Worm (Caenorhabditis elegans) whole organism, mixed stage, embryonic: Measurements from ENCODE around the gene nspa-8.
"Not testable (repeated sequence)": the region's sequence is repeated elsewhere in the genome, so short reads cannot be mapped to it uniquely, and the experiment has no call there.

Experiments
- M03D4.4 ChIP-seq: sonication (generic microtip); optimal IDR thresholded peaks from 2 replicates; lab custom pipeline; 2017; ENCODE audit warnings: mild to moderate bottlenecking, missing genetic modification characterization, missing compliant biosample characterization
- bed-3 ChIP-seq: fragments of 200-800 bp; sonication (Bioruptor generic); optimal IDR thresholded peaks from 3 replicates; lab custom pipeline; 2018; ENCODE audit warnings: mild to moderate bottlenecking, missing genetic modification characterization, moderate library complexity, missing compliant biosample characterization
- blmp-1 ChIP-seq: fragments of 150-350 bp; optimal IDR thresholded peaks from 2 replicates; lab custom pipeline; 2014; ENCODE audit warnings: missing biosample characterization, missing genetic modification characterization
- ceh-39 ChIP-seq: fragments of 150-350 bp; optimal IDR thresholded peaks from 2 replicates; lab custom pipeline; 2014; ENCODE audit warnings: missing biosample characterization, missing genetic modification characterization
- ceh-43 ChIP-seq: fragments of 200-800 bp; sonication (Bioruptor generic); optimal IDR thresholded peaks from 2 replicates; lab custom pipeline; 2018; ENCODE audit warnings: mild to moderate bottlenecking, missing genetic modification characterization, moderate library complexity, missing compliant biosample characterization
- ceh-83 ChIP-seq: fragments of 200-800 bp; sonication (Bioruptor generic); optimal IDR thresholded peaks from 2 replicates; lab custom pipeline; 2018; ENCODE audit warnings: mild to moderate bottlenecking, missing genetic modification characterization, missing compliant biosample characterization
- ces-1 ChIP-seq: fragments of 150-350 bp; optimal IDR thresholded peaks from 2 replicates; lab custom pipeline; 2014; ENCODE audit warnings: missing biosample characterization, missing genetic modification reagents, missing genetic modification characterization
- cnd-1 ChIP-seq: fragments of 200-800 bp; sonication (Bioruptor generic); optimal IDR thresholded peaks from 2 replicates; lab custom pipeline; 2018; ENCODE audit warnings: mild to moderate bottlenecking, missing genetic modification characterization, missing compliant biosample characterization
- drap-1 ChIP-seq: fragments of 200-800 bp; sonication (Bioruptor generic); optimal IDR thresholded peaks from 3 replicates; lab custom pipeline; 2018; ENCODE audit warnings: mild to moderate bottlenecking, missing genetic modification characterization, missing compliant biosample characterization
- elt-1 ChIP-seq: sonication (generic microtip); optimal IDR thresholded peaks from 2 replicates; lab custom pipeline; 2017; ENCODE audit warnings: missing genetic modification characterization, mild to moderate bottlenecking, missing compliant biosample characterization, antibody characterized with exemption, moderate library complexity, borderline replicate concordance; ENCODE audit not compliant: insufficient read depth
- elt-3 ChIP-seq: fragments of 150-350 bp; optimal IDR thresholded peaks from 2 replicates; lab custom pipeline; 2014; ENCODE audit warnings: missing biosample characterization, missing genetic modification characterization
- flh-1 ChIP-seq: fragments of 200-800 bp; sonication (Bioruptor generic); optimal IDR thresholded peaks from 2 replicates; lab custom pipeline; 2018; ENCODE audit warnings: mild to moderate bottlenecking, missing genetic modification characterization, moderate library complexity, missing compliant biosample characterization
- ham-2 ChIP-seq: fragments of 200-800 bp; sonication (Bioruptor generic); optimal IDR thresholded peaks from 2 replicates; lab custom pipeline; 2018; ENCODE audit warnings: mild to moderate bottlenecking, missing genetic modification characterization, missing compliant biosample characterization
- hlh-1 ChIP-seq: fragments of 150-350 bp; optimal IDR thresholded peaks from 2 replicates; lab custom pipeline; 2014; ENCODE audit warnings: missing biosample characterization, missing genetic modification reagents, missing genetic modification characterization
- lin-13 ChIP-seq: fragments of 150-350 bp; optimal IDR thresholded peaks from 2 replicates; lab custom pipeline; 2014; ENCODE audit warnings: missing biosample characterization, missing genetic modification characterization
- lin-32 ChIP-seq: fragments of 200-800 bp; sonication (Bioruptor generic); optimal IDR thresholded peaks from 2 replicates; lab custom pipeline; 2018; ENCODE audit warnings: mild to moderate bottlenecking, missing genetic modification characterization, missing compliant biosample characterization
- lsy-2 ChIP-seq: fragments of 150-350 bp; optimal IDR thresholded peaks from 2 replicates; lab custom pipeline; 2014; ENCODE audit warnings: missing biosample characterization, missing genetic modification characterization
- mab-5 ChIP-seq: fragments of 150-350 bp; optimal IDR thresholded peaks from 2 replicates; lab custom pipeline; 2014; ENCODE audit warnings: missing biosample characterization, missing genetic modification characterization
- mep-1 ChIP-seq: fragments of 150-350 bp; optimal IDR thresholded peaks from 2 replicates; lab custom pipeline; 2017; ENCODE audit warnings: missing biosample characterization, missing genetic modification reagents, missing genetic modification characterization, inconsistent platforms
- mls-2 ChIP-seq: sonication (generic microtip); optimal IDR thresholded peaks from 2 replicates; lab custom pipeline; 2016; ENCODE audit warnings: mild to moderate bottlenecking, missing genetic modification characterization, moderate library complexity, missing compliant biosample characterization
- nhr-12 ChIP-seq: fragments of 150-350 bp; optimal IDR thresholded peaks from 2 replicates; lab custom pipeline; 2014; ENCODE audit warnings: missing biosample characterization, missing genetic modification characterization
- nhr-2 ChIP-seq: fragments of 150-350 bp; optimal IDR thresholded peaks from 2 replicates; lab custom pipeline; 2014; ENCODE audit warnings: missing biosample characterization, missing genetic modification characterization
- nhr-237 ChIP-seq: fragments of 150-350 bp; optimal IDR thresholded peaks from 2 replicates; lab custom pipeline; 2014; ENCODE audit warnings: missing biosample characterization, missing genetic modification characterization
- nhr-28 ChIP-seq: fragments of 150-350 bp; optimal IDR thresholded peaks from 2 replicates; lab custom pipeline; 2014; ENCODE audit warnings: missing biosample characterization, missing genetic modification characterization
- nhr-76 ChIP-seq: sonication (generic microtip); optimal IDR thresholded peaks from 2 replicates; lab custom pipeline; 2017; ENCODE audit warnings: missing biosample characterization, missing genetic modification characterization
- pha-4 ChIP-seq: fragments of 150-350 bp; optimal IDR thresholded peaks from 2 replicates; lab custom pipeline; 2018; ENCODE audit warnings: missing biosample characterization, missing genetic modification reagents, missing genetic modification characterization
- sem-2 ChIP-seq: fragments of 200-800 bp; sonication (Bioruptor generic); optimal IDR thresholded peaks from 2 replicates; lab custom pipeline; 2018; ENCODE audit warnings: mild to moderate bottlenecking, missing genetic modification characterization, missing compliant biosample characterization
- snpc-4 ChIP-seq: fragments of 150-350 bp; optimal IDR thresholded peaks from 2 replicates; lab custom pipeline; 2014; ENCODE audit warnings: missing biosample characterization, missing genetic modification characterization
- sptf-1 ChIP-seq: sonication (generic microtip); optimal IDR thresholded peaks from 2 replicates; lab custom pipeline; 2017; ENCODE audit warnings: mild to moderate bottlenecking, missing genetic modification characterization, moderate library complexity, missing compliant biosample characterization
- tbx-8 ChIP-seq: fragments of 200-800 bp; sonication (Bioruptor generic); optimal IDR thresholded peaks from 2 replicates; lab custom pipeline; 2018; ENCODE audit warnings: mild to moderate bottlenecking, missing genetic modification characterization, moderate library complexity, missing compliant biosample characterization
- unc-120 ChIP-seq: sonication (generic microtip); optimal IDR thresholded peaks from 2 replicates; lab custom pipeline; 2017; ENCODE audit warnings: missing genetic modification characterization, missing compliant biosample characterization; ENCODE audit not compliant: poor library complexity, severe bottlenecking
- unc-39 ChIP-seq: fragments of 150-350 bp; optimal IDR thresholded peaks from 2 replicates; lab custom pipeline; 2014; ENCODE audit warnings: missing biosample characterization, missing genetic modification characterization
- unc-62 ChIP-seq: fragments of 150-350 bp; optimal IDR thresholded peaks from 2 replicates; lab custom pipeline; 2014; ENCODE audit warnings: missing biosample characterization, missing genetic modification reagents, missing genetic modification characterization
- zip-8 ChIP-seq: fragments of 150-350 bp; optimal IDR thresholded peaks from 2 replicates; lab custom pipeline; 2014; ENCODE audit warnings: missing biosample characterization, missing genetic modification characterization
- ztf-11 ChIP-seq: fragments of 150-350 bp; optimal IDR thresholded peaks from 2 replicates; lab custom pipeline; 2014; ENCODE audit warnings: missing biosample characterization, missing genetic modification characterization

Gene nspa-8

ce11 chrV:14826952-14827351 is at the start of gene nspa-8:
Gene nspa-8 (minus strand): TSS chrV:14827052.
- TF ChIP-seq sptf-1 (tag; lab: Kevin White, UChicago); lin-32; ztf-11: not testable (repeated sequence)

- TF ChIP-seq M03D4.4 (peak; percentile 60), unc-62 (no peak), hlh-1 (tag; lab: Kevin White, UChicago) (no peak), blmp-1 (no peak), nhr-28 (no peak), lsy-2 (tag; lab: Kevin White, UChicago) (no peak), mab-5 (no peak), ceh-39 (tag; lab: Kevin White, UChicago) (no peak), drap-1 (peak; percentile 85), nhr-2 (tag; lab: Kevin White, UChicago) (no peak), lin-32 (peak; percentile 42), elt-3 (no peak), ham-2 (no peak), pha-4 (no peak), nhr-237 (tag; lab: Kevin White, UChicago) (no peak), bed-3 (GFP tag; lab: Kevin White, UChicago) (peak; percentile 20), tbx-8 (no peak), sem-2 (GFP tag; lab: Kevin White, UChicago) (peak; percentile 62), ceh-43 (GFP tag; lab: Kevin White, UChicago) (no peak), mls-2 (tag; lab: Kevin White, UChicago) (no peak), nhr-12 (tag; lab: Kevin White, UChicago) (no peak), elt-1 (no peak), flh-1 (no peak), zip-8 (tag; lab: Kevin White, UChicago) (no peak), mep-1 (tag; lab: Kevin White, UChicago) (no peak), cnd-1 (peak; percentile 19), unc-120 (peak; percentile 32), lin-13 (tag; lab: Kevin White, UChicago) (no peak), nhr-76 (tag; lab: Kevin White, UChicago) (no peak), snpc-4 (tag; lab: Kevin White, UChicago) (no peak), ztf-11 (no peak), ces-1 (GFP tag; lab: Kevin White, UChicago) (no peak), ceh-83 (GFP tag; lab: Kevin White, UChicago) (peak; percentile 38), sptf-1 (tag; lab: Kevin White, UChicago) (peak; percentile 52), unc-39 (tag; lab: Kevin White, UChicago) (no peak)
Measured at ce11 chrV:14876257-14876656, 49.4 kb upstream of the nspa-8 start.

- TF ChIP-seq ceh-39 (tag; lab: Kevin White, UChicago), result no peak
- TF ChIP-seq nhr-28, result no peak
- TF ChIP-seq ztf-11, result no peak
- no peak for TF ChIP-seq nhr-76 (tag; lab: Kevin White, UChicago)
- no peak for TF ChIP-seq M03D4.4
- TF ChIP-seq flh-1, result no peak
- TF ChIP-seq pha-4, result no peak
- no peak for TF ChIP-seq unc-62
- no peak for TF ChIP-seq hlh-1 (tag; lab: Kevin White, UChicago)
- TF ChIP-seq lsy-2 (tag; lab: Kevin White, UChicago), result no peak
- no peak for TF ChIP-seq unc-39 (tag; lab: Kevin White, UChicago)
- TF ChIP-seq ces-1 (GFP tag; lab: Kevin White, UChicago), result no peak
- TF ChIP-seq mep-1 (tag; lab: Kevin White, UChicago), result no peak
- no peak for TF ChIP-seq bed-3 (GFP tag; lab: Kevin White, UChicago)
- TF ChIP-seq drap-1, result no peak
- TF ChIP-seq blmp-1, result no peak
- no peak for TF ChIP-seq elt-3
- TF ChIP-seq lin-13 (tag; lab: Kevin White, UChicago), result no peak
- no peak for TF ChIP-seq zip-8 (tag; lab: Kevin White, UChicago)
Measured at ce11 chrV:14875371-14875770, 48.5 kb upstream of the nspa-8 start, which contains the start of gene ZC412.5. Gene ZC412.5 (minus strand): TSS chrV:14875471.

DNA sequence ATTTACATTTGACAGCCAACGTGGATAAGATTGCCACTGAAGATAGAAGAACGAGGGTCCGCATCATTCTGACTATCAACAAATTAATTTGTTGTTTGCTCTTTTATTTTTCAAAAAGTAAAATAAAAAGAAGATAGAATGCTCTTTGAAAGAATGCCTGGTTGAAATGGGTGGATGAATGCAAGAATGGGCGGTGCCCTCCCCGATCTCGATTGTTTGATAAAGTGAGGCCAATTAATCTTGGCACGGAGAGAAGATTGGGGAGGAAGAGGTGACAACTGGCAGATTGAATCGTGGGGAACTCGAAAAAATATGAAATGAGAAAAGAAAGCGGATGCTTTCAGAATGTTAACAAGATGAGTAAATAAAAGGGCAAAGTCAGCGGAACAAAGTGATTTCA is 44.5 kb upstream of the nspa-8 start, which contains the start of gene ZC412.3:
Gene ZC412.3, minus strand, starts transcription at position 183 of the 400 bp plus-strand sequence.
- TF ChIP-seq mls-2 (tag; lab: Kevin White, UChicago), result no peak
- no peak for TF ChIP-seq lsy-2 (tag; lab: Kevin White, UChicago)
- TF ChIP-seq ces-1 (GFP tag; lab: Kevin White, UChicago), result no peak
- TF ChIP-seq mab-5, result no peak
- no peak for TF ChIP-seq elt-1
- no peak for TF ChIP-seq unc-62
- TF ChIP-seq unc-120, result peak; percentile 63
- peak; percentile 19 for TF ChIP-seq hlh-1 (tag; lab: Kevin White, UChicago)
